Worm (Caenorhabditis elegans) whole organism, L2 larva: ENCODE data around the gene sup-1.
A peak's percentile ranks its signal among the peaks of the same experiment; 100 is the strongest.

Experiments used
- C34F6.9 ChIP-seq: fragments of 150-350 bp; optimal IDR thresholded peaks from 2 replicates; lab custom pipeline; 2014; ENCODE audit warnings: missing biosample characterization, missing genetic modification characterization
- F13H6.1 ChIP-seq: sonication (generic microtip); optimal IDR thresholded peaks from 2 replicates; lab custom pipeline; 2016; ENCODE audit warnings: missing genetic modification characterization, missing compliant biosample characterization
- R02D3.7 ChIP-seq: fragments of 150-350 bp; optimal IDR thresholded peaks from 2 replicates; lab custom pipeline; 2014; ENCODE audit warnings: missing biosample characterization, missing genetic modification characterization
- Y55F3AM.14 ChIP-seq: fragments of 200-800 bp; sonication (Bioruptor generic); optimal IDR thresholded peaks from 2 replicates; lab custom pipeline; 2018; ENCODE audit warnings: mild to moderate bottlenecking, missing genetic modification characterization, missing compliant biosample characterization
- alr-1 ChIP-seq: fragments of 150-350 bp; optimal IDR thresholded peaks from 2 replicates; lab custom pipeline; 2014; ENCODE audit warnings: missing biosample characterization, missing genetic modification characterization
- ama-1 ChIP-seq: fragments of 150-350 bp; optimal IDR thresholded peaks from 2 replicates; lab custom pipeline; 2018; ENCODE audit warnings: inconsistent platforms
- ceh-16 ChIP-seq: fragments of 150-350 bp; optimal IDR thresholded peaks from 2 replicates; lab custom pipeline; 2014; ENCODE audit warnings: missing biosample characterization, missing genetic modification characterization
- ceh-82 ChIP-seq: fragments of 150-350 bp; optimal IDR thresholded peaks from 2 replicates; lab custom pipeline; 2014; ENCODE audit warnings: missing biosample characterization, missing genetic modification characterization
- egl-27 ChIP-seq: sonication (generic microtip); optimal IDR thresholded peaks from 3 replicates; lab custom pipeline; 2017; ENCODE audit warnings: missing biosample characterization, missing genetic modification reagents, missing genetic modification characterization
- elt-1 ChIP-seq: fragments of 150-350 bp; optimal IDR thresholded peaks from 2 replicates; lab custom pipeline; 2014; ENCODE audit warnings: missing biosample characterization, missing genetic modification characterization
- elt-3 ChIP-seq: sonication (generic microtip); optimal IDR thresholded peaks from 2 replicates; lab custom pipeline; 2017; ENCODE audit warnings: missing biosample characterization, missing genetic modification characterization
- gmeb-1 ChIP-seq: fragments of 150-350 bp; optimal IDR thresholded peaks from 2 replicates; lab custom pipeline; 2014; ENCODE audit warnings: missing biosample characterization, missing genetic modification characterization
- lin-11 ChIP-seq: fragments of 150-350 bp; sonication (generic microtip); optimal IDR thresholded peaks from 2 replicates; lab custom pipeline; 2014; ENCODE audit warnings: missing biosample characterization, missing genetic modification characterization, inconsistent platforms, mixed read lengths
- lin-13 ChIP-seq: fragments of 150-350 bp; optimal IDR thresholded peaks from 2 replicates; lab custom pipeline; 2014; ENCODE audit warnings: missing biosample characterization, missing genetic modification reagents, missing genetic modification characterization
- lin-39 ChIP-seq: fragments of 150-350 bp; optimal IDR thresholded peaks from 2 replicates; lab custom pipeline; 2014; ENCODE audit warnings: missing biosample characterization, missing genetic modification reagents, missing genetic modification characterization
- lsy-2 ChIP-seq, 2 experiments: fragments of 150-350 bp in 1 of 2; sonication (generic microtip) in 1 of 2; optimal IDR thresholded peaks; 2 replicates each; lab custom pipeline; 2014 to 2017; ENCODE audit warnings: missing biosample characterization in 2 of 2, missing genetic modification characterization in 2 of 2
- mab-5 ChIP-seq: fragments of 150-350 bp; optimal IDR thresholded peaks from 2 replicates; lab custom pipeline; 2014; ENCODE audit warnings: missing biosample characterization, missing genetic modification characterization
- mbf-1 ChIP-seq: sonication (generic microtip); optimal IDR thresholded peaks from 2 replicates; lab custom pipeline; 2017; ENCODE audit warnings: missing biosample characterization, missing genetic modification characterization
- nhr-11 ChIP-seq: fragments of 150-350 bp; optimal IDR thresholded peaks from 2 replicates; lab custom pipeline; 2014; ENCODE audit warnings: missing biosample characterization, missing genetic modification characterization
- nhr-12 ChIP-seq: fragments of 150-350 bp; optimal IDR thresholded peaks from 2 replicates; lab custom pipeline; 2014; ENCODE audit warnings: missing biosample characterization, missing genetic modification characterization
- nhr-129 ChIP-seq: fragments of 150-350 bp; optimal IDR thresholded peaks from 2 replicates; lab custom pipeline; 2014; ENCODE audit warnings: missing biosample characterization, missing genetic modification characterization
- nhr-25 ChIP-seq: fragments of 150-350 bp; sonication (generic microtip); optimal IDR thresholded peaks from 3 replicates; lab custom pipeline; 2014; ENCODE audit warnings: missing biosample characterization, missing genetic modification characterization
- nhr-6 ChIP-seq: fragments of 150-350 bp; optimal IDR thresholded peaks from 2 replicates; lab custom pipeline; 2014; ENCODE audit warnings: missing biosample characterization, missing genetic modification characterization
- nhr-77 ChIP-seq: fragments of 150-350 bp; optimal IDR thresholded peaks from 2 replicates; lab custom pipeline; 2014; ENCODE audit warnings: missing biosample characterization, missing genetic modification characterization
- peb-1 ChIP-seq: fragments of 150-350 bp; optimal IDR thresholded peaks from 2 replicates; lab custom pipeline; 2014; ENCODE audit warnings: missing biosample characterization, missing genetic modification characterization
- sem-4 ChIP-seq: fragments of 150-350 bp; optimal IDR thresholded peaks from 2 replicates; lab custom pipeline; 2014; ENCODE audit warnings: missing biosample characterization, missing genetic modification reagents, missing genetic modification characterization
- skn-1 ChIP-seq: sonication (generic microtip); optimal IDR thresholded peaks from 2 replicates; lab custom pipeline; 2017; ENCODE audit warnings: missing biosample characterization, missing genetic modification characterization
- sma-9 ChIP-seq, 2 experiments: fragments of 150-350 bp in 1 of 2; sonication (generic microtip) in 1 of 2; optimal IDR thresholded peaks; 2 replicates each; lab custom pipeline; 2014 to 2016; ENCODE audit warnings: missing genetic modification characterization in 2 of 2, mild to moderate bottlenecking in 1 of 2, missing biosample characterization in 1 of 2, missing compliant biosample characterization in 1 of 2, missing genetic modification reagents in 1 of 2, moderate library complexity in 1 of 2
- snpc-4 ChIP-seq: fragments of 150-350 bp; optimal IDR thresholded peaks from 2 replicates; lab custom pipeline; 2014; ENCODE audit warnings: missing biosample characterization, missing genetic modification characterization
- unc-39 ChIP-seq: fragments of 150-350 bp; optimal IDR thresholded peaks from 2 replicates; lab custom pipeline; 2014; ENCODE audit warnings: missing biosample characterization, missing genetic modification characterization
- unc-55 ChIP-seq: fragments of 150-350 bp; sonication (generic microtip); optimal IDR thresholded peaks from 3 replicates; lab custom pipeline; 2014; ENCODE audit warnings: missing biosample characterization, missing genetic modification reagents, missing genetic modification characterization
- zag-1 ChIP-seq: fragments of 150-350 bp; optimal IDR thresholded peaks from 2 replicates; lab custom pipeline; 2014; ENCODE audit warnings: missing biosample characterization, missing genetic modification characterization
- ztf-1 ChIP-seq: fragments of 200-800 bp; sonication (Bioruptor generic); conservative IDR thresholded peaks from 2 replicates; pipeline ENCODE4 v1.3.6; 2022; ENCODE audit warnings: missing genetic modification characterization, missing compliant biosample characterization
- ztf-11 ChIP-seq: sonication (generic microtip); optimal IDR thresholded peaks from 2 replicates; lab custom pipeline; 2017; ENCODE audit warnings: missing biosample characterization, missing genetic modification characterization
- ztf-4 ChIP-seq: fragments of 150-350 bp; optimal IDR thresholded peaks from 2 replicates; lab custom pipeline; 2014; ENCODE audit warnings: missing biosample characterization, missing genetic modification characterization

Gene sup-1

DNA sequence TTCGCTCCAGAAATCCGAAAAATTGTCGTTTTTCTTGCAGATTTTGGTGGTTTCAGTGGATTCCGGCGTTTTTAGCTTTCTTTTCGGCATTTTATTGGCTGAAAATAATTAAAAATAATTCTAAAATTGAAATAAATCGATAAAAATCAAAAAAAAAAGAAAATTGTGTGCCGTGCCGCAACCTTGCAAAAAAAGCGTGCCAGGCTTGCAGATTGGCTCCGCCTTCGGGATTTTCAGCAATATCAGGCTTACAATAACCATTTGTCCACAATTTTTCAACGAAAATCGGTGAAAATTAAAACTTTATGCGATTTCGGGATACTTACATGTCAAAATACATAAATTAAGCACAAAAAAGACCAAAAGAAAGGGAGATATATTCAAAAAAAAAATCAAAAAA lies 18.9 kb downstream of the sup-1 start, which contains the start of gene Y41C4A.9:
Gene Y41C4A.9, minus strand, starts transcription at position 98 of the 400 bp plus-strand sequence.
- no peak for TF ChIP-seq ama-1 (lab: Kevin White, UChicago)
- TF ChIP-seq nhr-12 (tag; lab: Kevin White, UChicago) = no peak
- no peak for TF ChIP-seq peb-1 (tag; lab: Kevin White, UChicago)
- no peak for TF ChIP-seq sma-9 (GFP tag; optimal IDR thresholded peaks at IDR 0.05; lab: Kevin White, UChicago)
- TF ChIP-seq sma-9 (tag; optimal IDR thresholded peaks at IDR 0.05; lab: Kevin White, UChicago) = no peak
- no peak for TF ChIP-seq zag-1
- no peak for TF ChIP-seq ztf-1 (GFP tag; lab: Robert Waterston, UW)
- no peak for TF ChIP-seq lsy-2 (tag; optimal IDR thresholded peaks at IDR 0.05; lab: Kevin White, UChicago)
- TF ChIP-seq ceh-82 (tag; lab: Kevin White, UChicago) = no peak
- TF ChIP-seq nhr-11 (tag; lab: Kevin White, UChicago) = no peak
- TF ChIP-seq F13H6.1 = no peak
- no peak for TF ChIP-seq gmeb-1
- TF ChIP-seq mab-5 = no peak
- TF ChIP-seq elt-3 (tag; lab: Kevin White, UChicago) = no peak
- TF ChIP-seq snpc-4 (tag; lab: Kevin White, UChicago) = no peak
- TF ChIP-seq egl-27 (tag; lab: Kevin White, UChicago) = no peak
- TF ChIP-seq elt-1 (tag; lab: Kevin White, UChicago) = no peak
- TF ChIP-seq nhr-129 (tag; lab: Kevin White, UChicago) = no peak
- TF ChIP-seq nhr-25 (tag; lab: Kevin White, UChicago) = no peak
- no peak for TF ChIP-seq R02D3.7 (tag; lab: Kevin White, UChicago)

ce11 chrIII:11708722-11709121 lies 28.7 kb downstream of the sup-1 start, which contains the start of gene Y41C4A.8:
Gene Y41C4A.8 (minus strand): TSS chrIII:11708822.
- TF ChIP-seq alr-1 = no peak
- no peak for TF ChIP-seq unc-55 (GFP tag; lab: Kevin White, UChicago)
- TF ChIP-seq unc-39 = no peak
- TF ChIP-seq mbf-1 (tag; lab: Kevin White, UChicago) = no peak
- TF ChIP-seq R02D3.7 (tag; lab: Kevin White, UChicago) = no peak
- no peak for TF ChIP-seq skn-1
- TF ChIP-seq sma-9 (GFP tag; optimal IDR thresholded peaks at IDR 0.05; lab: Kevin White, UChicago) = no peak
- no peak for TF ChIP-seq sma-9 (tag; optimal IDR thresholded peaks at IDR 0.05; lab: Kevin White, UChicago)
- no peak for TF ChIP-seq lin-13 (GFP tag; lab: Kevin White, UChicago)
- TF ChIP-seq snpc-4 (tag; lab: Kevin White, UChicago) = no peak
- TF ChIP-seq egl-27 (tag; lab: Kevin White, UChicago) = no peak
- TF ChIP-seq ztf-4 = no peak

DNA sequence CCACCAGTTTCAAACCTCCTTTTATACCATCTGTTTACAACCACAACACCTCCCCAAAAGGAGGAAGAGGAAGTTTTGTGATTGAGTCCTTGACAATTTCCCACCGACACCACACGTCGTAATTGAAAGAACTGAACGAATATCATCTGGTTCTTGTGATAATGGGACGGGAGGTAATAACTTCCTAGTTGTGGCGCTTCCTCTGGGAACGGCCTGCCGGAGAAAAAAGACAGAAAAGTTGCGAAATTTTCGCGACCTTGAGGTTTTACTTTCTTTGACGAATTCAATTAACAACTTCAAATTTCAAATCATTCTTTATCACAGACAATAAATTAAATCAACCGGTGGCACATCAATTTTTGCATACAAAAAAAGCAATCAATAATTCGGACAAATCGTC lies 30.8 kb downstream of the sup-1 start, which contains the start of gene col-96:
Gene col-96, minus strand, starts transcription at position 101 of the 400 bp plus-strand sequence.
- TF ChIP-seq egl-27 (tag; lab: Kevin White, UChicago) (peak; percentile 49), ztf-1 (GFP tag; lab: Robert Waterston, UW) (no peak)

DNA sequence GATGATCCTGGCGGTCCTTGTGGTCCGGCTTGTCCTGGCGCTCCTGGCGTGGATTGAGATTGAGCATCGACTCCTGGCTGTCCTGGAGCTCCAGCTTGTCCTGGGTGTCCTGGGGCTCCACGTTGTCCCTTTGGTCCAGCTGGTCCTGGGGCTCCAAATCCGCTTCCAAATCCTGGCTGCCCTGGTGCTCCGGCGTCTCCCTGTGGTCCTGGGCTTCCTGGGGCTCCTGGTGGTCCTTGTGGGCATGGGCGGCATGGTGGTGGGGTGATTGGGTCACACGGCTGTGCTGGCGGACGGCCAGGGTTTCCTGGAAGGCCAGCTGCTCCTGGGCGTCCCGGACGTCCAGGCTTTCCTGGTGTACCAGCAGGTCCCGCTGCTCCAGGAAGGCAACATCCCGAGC lies 31.5 kb downstream of the sup-1 start:
- TF ChIP-seq nhr-12 (tag; lab: Kevin White, UChicago) (no peak), nhr-6 (no peak), lin-39 (tag; lab: Kevin White, UChicago) (no peak), sem-4 (tag; lab: Kevin White, UChicago) (no peak), lin-11 (tag; lab: Kevin White, UChicago) (no peak), elt-1 (tag; lab: Kevin White, UChicago) (no peak), C34F6.9 (tag; lab: Kevin White, UChicago) (no peak), nhr-77 (tag; lab: Kevin White, UChicago) (no peak), unc-39 (no peak), Y55F3AM.14 (GFP tag; lab: Kevin White, UChicago) (no peak), ztf-11 (tag; lab: Kevin White, UChicago) (no peak), ceh-16 (tag; lab: Kevin White, UChicago) (no peak), peb-1 (tag; lab: Kevin White, UChicago) (no peak), lin-13 (GFP tag; lab: Kevin White, UChicago) (no peak)
